Worm (Caenorhabditis elegans) whole organism, L4 larva: Measurements from ENCODE around the gene cyp-14A1.

Experiments used
- Y48G9A.11 ChIP-seq: fragments of 200-800 bp; sonication (Bioruptor generic); IDR thresholded peaks from 2 replicates; pipeline ENCODE4 v1.3.6; 2022; ENCODE audit warnings: missing genetic modification reagents, missing genetic modification characterization, missing compliant biosample characterization
- ama-1 ChIP-seq: fragments of 150-350 bp; optimal IDR thresholded peaks from 2 replicates; lab custom pipeline; 2014; ENCODE audit warnings: inconsistent platforms, mixed read lengths
- dmd-6 ChIP-seq: fragments of 200-800 bp; sonication (Bioruptor generic); IDR thresholded peaks from 2 replicates; pipeline ENCODE4 v1.3.6; 2022; ENCODE audit warnings: missing genetic modification reagents, missing genetic modification characterization, missing compliant biosample characterization

- no peak for TF ChIP-seq ama-1 (lab: Kevin White, UChicago)
- TF ChIP-seq dmd-6 = no peak
- TF ChIP-seq Y48G9A.11 (GFP tag; lab: Robert Waterston, UW) = no peak
Observed at ce11 chrX:13217940-13218339, 49.2 kb downstream of the cyp-14A1 start.
